Fruit fly (Drosophila melanogaster): Measurements from ENCODE around the gene CG34367.

Gene CG34367

dm6 chr2L:10396877-10397587 lies 43.3 kb upstream of the CG34367 start (continued):
- TF ChIP-seq BtbVII (GFP tag; optimal IDR thresholded peaks at IDR 0.05) (no peak), CG31441 (GFP tag; IDR thresholded peaks at IDR 0.05) (no peak), Sox102F (GFP tag; optimal IDR thresholded peaks at IDR 0.05) (no peak), Lhr (GFP tag; optimal IDR thresholded peaks at IDR 0.05) (no peak), CG18262 (tag; optimal IDR thresholded peaks at IDR 0.05) (no peak), Eip74EF (GFP tag; optimal IDR thresholded peaks at IDR 0.05) (no peak), nom (GFP tag; optimal IDR thresholded peaks at IDR 0.05) (peak; percentile 36), hb (GFP tag; IDR thresholded peaks at IDR 0.05; ENCODE audit: partially characterized antibody) (no peak), usp (GFP tag; optimal IDR thresholded peaks at IDR 0.05) (no peak), nau (GFP tag; optimal IDR thresholded peaks at IDR 0.05) (no peak), CG7839 (tag; optimal IDR thresholded peaks at IDR 0.05) (no peak), B-H2 (GFP tag; optimal IDR thresholded peaks at IDR 0.05) (no peak), onecut (GFP tag; IDR thresholded peaks at IDR 0.05) (no peak), HLHmδ (GFP tag; optimal IDR thresholded peaks at IDR 0.05) (no peak), CG4282 (GFP tag; optimal IDR thresholded peaks at IDR 0.05) (no peak), CG17912 (GFP tag; optimal IDR thresholded peaks at IDR 0.05) (no peak), org-1 (GFP tag; optimal IDR thresholded peaks at IDR 0.05) (no peak), disco-r (GFP tag; optimal IDR thresholded peaks at IDR 0.05) (no peak), run (tag; optimal IDR thresholded peaks at IDR 0.05) (no peak), unc-4 (GFP tag; IDR thresholded peaks at IDR 0.05; ENCODE audit: partially characterized antibody) (0 out of 2 replicates have a peak, but pooled peaks have one; percentile 6), CG3065 (GFP tag; optimal IDR thresholded peaks at IDR 0.05) (no peak), zen (tag; optimal IDR thresholded peaks at IDR 0.05) (no peak), bowl (GFP tag; IDR thresholded peaks at IDR 0.05) (no peak), CG14965 (GFP tag; optimal IDR thresholded peaks at IDR 0.05; ENCODE audit: borderline replicate concordance) (no peak), CG9727 (GFP tag; optimal IDR thresholded peaks at IDR 0.05) (no peak), Rx (GFP tag; IDR thresholded peaks at IDR 0.05) (no peak), D19A (tag; optimal IDR thresholded peaks at IDR 0.05) (no peak), CG4424 (GFP tag; optimal IDR thresholded peaks at IDR 0.05) (no peak), CG15601 (tag; optimal IDR thresholded peaks at IDR 0.05) (no peak), lola (GFP tag; optimal IDR thresholded peaks at IDR 0.05) (peak in 1 of 3 experiments; percentile 2), eve (GFP tag; optimal IDR thresholded peaks at IDR 0.05) (peak in 1 of 2 experiments; percentile 91), Ets65A (GFP tag) (no peak), CG14860 (GFP tag; IDR thresholded peaks at IDR 0.05; ENCODE audit: partially characterized antibody) (no peak), YL-1 (GFP tag; optimal IDR thresholded peaks at IDR 0.05) (peak; percentile 17), Fer1 (GFP tag; optimal IDR thresholded peaks at IDR 0.05) (peak; percentile 49), CG12299 (tag; optimal IDR thresholded peaks at IDR 0.05) (peak; percentile 23), Ada2b (GFP tag; IDR thresholded peaks at IDR 0.05) (no peak), CG6689 (GFP tag; IDR thresholded peaks at IDR 0.05) (no peak), CG8765 (GFP tag; IDR thresholded peaks at IDR 0.05) (no peak), Med (GFP tag) (peak; percentile 70), twi (tag; optimal IDR thresholded peaks at IDR 0.05) (no peak), cg (GFP tag; optimal IDR thresholded peaks at IDR 0.05) (peak; percentile 84), MESR4 (GFP tag; optimal IDR thresholded peaks at IDR 0.05) (peak; percentile 70), Meics (GFP tag; optimal IDR thresholded peaks at IDR 0.05) (no peak), CG14050 (GFP tag; IDR thresholded peaks at IDR 0.05) (no peak), so (GFP tag; IDR thresholded peaks at IDR 0.05) (no peak), HmgD (GFP tag; optimal IDR thresholded peaks at IDR 0.05) (no peak), Abd-B (GFP tag; optimal IDR thresholded peaks at IDR 0.05) (no peak), bcd (GFP tag; optimal IDR thresholded peaks at IDR 0.05) (no peak)

Data from whole organism, embryonic.